Fruit fly (Drosophila melanogaster): ENCODE results near the gene FoxK.

The FoxK gene

dm6 chr3L:11124439-11124838, 3.9 kb upstream of the FoxK start (continued):
- TF ChIP-seq gsb-n (tag; optimal IDR thresholded peaks at IDR 0.05) (no peak), CG2120 (GFP tag; optimal IDR thresholded peaks at IDR 0.05) (peak; percentile 36), Optix (GFP tag; IDR thresholded peaks at IDR 0.05) (no peak), CG11695 (GFP tag; IDR thresholded peaks at IDR 0.05) (no peak), Pdp1 (GFP tag; optimal IDR thresholded peaks at IDR 0.05) (peak in 1 of 2 experiments; percentile 2), Eip74EF (GFP tag; optimal IDR thresholded peaks at IDR 0.05) (peak in 1 of 2 experiments; percentile 20), Med (GFP tag) (peak; percentile 79), p53 (GFP tag; optimal IDR thresholded peaks at IDR 0.05) (no peak), CG7556 (GFP tag; optimal IDR thresholded peaks at IDR 0.05) (peak; percentile 6), tna (GFP tag; IDR thresholded peaks at IDR 0.05; ENCODE audit: partially characterized antibody) (no peak), CG5953 (GFP tag; IDR thresholded peaks at IDR 0.05) (no peak), HLH3B (GFP tag; IDR thresholded peaks at IDR 0.05) (0 out of 2 replicates have a peak, but pooled peaks have one; percentile 21), insv (GFP tag; optimal IDR thresholded peaks at IDR 0.05) (no peak), grau (tag; optimal IDR thresholded peaks at IDR 0.05) (peak; percentile 89), crp (GFP tag; optimal IDR thresholded peaks at IDR 0.05) (no peak), ci (GFP tag; IDR thresholded peaks at IDR 0.05) (no peak), gcm2 (GFP tag; optimal IDR thresholded peaks at IDR 0.05) (no peak), pnt (GFP tag; optimal IDR thresholded peaks at IDR 0.05) (no peak), lilli (GFP tag; optimal IDR thresholded peaks at IDR 0.05) (peak; percentile 37), B-H2 (GFP tag; optimal IDR thresholded peaks at IDR 0.05) (no peak), jing (GFP tag; optimal IDR thresholded peaks at IDR 0.05) (no peak), Ssrp (tag; optimal IDR thresholded peaks at IDR 0.05) (peak; percentile 11), sisA (GFP tag; IDR thresholded peaks at IDR 0.05) (no peak), NFAT (GFP tag; IDR thresholded peaks at IDR 0.05) (no peak), NfI (GFP tag; optimal IDR thresholded peaks at IDR 0.05) (peak; percentile 23), da (GFP tag; optimal IDR thresholded peaks at IDR 0.05) (no peak), chn (GFP tag; optimal IDR thresholded peaks at IDR 0.05) (peak; percentile 16), fd96Cb (tag; optimal IDR thresholded peaks at IDR 0.05) (peak; percentile 7), dmrt99B (tag; optimal IDR thresholded peaks at IDR 0.05) (peak; percentile 29), sens (GFP tag) (peak; percentile 83), CG2202 (tag; optimal IDR thresholded peaks at IDR 0.05) (no peak), PHDP (tag; optimal IDR thresholded peaks at IDR 0.05) (peak; percentile 23), Xrp1 (GFP tag; IDR thresholded peaks at IDR 0.05) (peak; percentile 8; the same call in 1 of the 2 replicates), oc (tag; optimal IDR thresholded peaks at IDR 0.05) (no peak), CG12391 (tag; optimal IDR thresholded peaks at IDR 0.05) (peak; percentile 17), CG2116 (GFP tag; optimal IDR thresholded peaks at IDR 0.05) (no peak), CG10979 (tag; optimal IDR thresholded peaks at IDR 0.05) (peak; percentile 27), Oli (tag; optimal IDR thresholded peaks at IDR 0.05) (peak; percentile 44), chinmo (GFP tag; IDR thresholded peaks at IDR 0.05; ENCODE audit: partially characterized antibody) (no peak), CG18262 (tag; optimal IDR thresholded peaks at IDR 0.05) (peak; percentile 34), CG17186 (GFP tag; optimal IDR thresholded peaks at IDR 0.05) (no peak), CG31441 (GFP tag; IDR thresholded peaks at IDR 0.05) (peak; percentile 32; the same call in 1 of the 2 replicates), Sox102F (GFP tag; optimal IDR thresholded peaks at IDR 0.05) (peak; percentile 6), nmo (GFP tag; optimal IDR thresholded peaks at IDR 0.05) (peak; percentile 14), Xbp1 (GFP tag; optimal IDR thresholded peaks at IDR 0.05) (peak; percentile 1), CG2875 (GFP tag; optimal IDR thresholded peaks at IDR 0.05) (no peak), knrl (GFP tag; IDR thresholded peaks at IDR 0.05; ENCODE audit: partially characterized antibody) (no peak), lmd (GFP tag; IDR thresholded peaks at IDR 0.05) (0 out of 2 replicates have a peak, but pooled peaks have one; percentile 13), CG18599 (GFP tag; optimal IDR thresholded peaks at IDR 0.05) (peak; percentile 1), Rfx (GFP tag; IDR thresholded peaks at IDR 0.05) (0 out of 2 replicates have a peak, but pooled peaks have one; percentile 20)
